Worm (Caenorhabditis elegans): ENCODE results near the gene F31F4.1.

DNA sequence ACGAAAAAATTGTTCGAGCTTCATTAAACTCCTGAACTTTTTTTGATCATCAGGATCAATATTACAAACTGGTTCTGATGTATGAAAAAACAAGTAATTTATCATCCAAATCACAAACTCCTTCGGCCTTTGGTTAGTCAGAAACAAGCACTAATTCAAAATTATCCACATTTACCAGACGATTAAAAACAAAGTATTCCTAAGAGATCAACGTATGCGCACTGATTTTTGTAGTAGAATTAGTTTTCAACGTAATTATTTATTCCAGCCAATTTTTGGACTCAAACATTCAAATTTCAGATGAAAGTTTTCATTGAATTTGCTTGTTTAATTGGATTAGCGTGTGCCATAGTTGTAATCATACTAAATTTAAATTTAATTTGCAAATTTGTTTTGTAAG, 23.1 kb downstream of the F31F4.1 start, which contains the start of gene srbc-38:
- TF ChIP-seq jun-1 (tag; optimal IDR thresholded peaks at IDR 0.05) (no peak), snpc-4 (tag; optimal IDR thresholded peaks at IDR 0.05) (no peak), fkh-10 (GFP tag; optimal IDR thresholded peaks at IDR 0.05) (no peak), pqm-1 (tag; optimal IDR thresholded peaks at IDR 0.05) (no peak), R02D3.7 (tag; optimal IDR thresholded peaks at IDR 0.05) (no peak), elt-2 (tag; optimal IDR thresholded peaks at IDR 0.05) (no peak)
